Worm (Caenorhabditis elegans): Measurements from ENCODE around the gene cdgs-1.

Gene cdgs-1

ce11 chrIV:7790801-7791588 lies 24.5 kb downstream of the cdgs-1 start, which contains the start of gene rsp-6 (continued):
- TF ChIP-seq ceh-28 (tag; optimal IDR thresholded peaks at IDR 0.05) = no peak
- TF ChIP-seq dpl-1 (GFP tag; optimal IDR thresholded peaks at IDR 0.05) = peak; percentile 92
- peak in 1 of 2 experiments; percentile 1 for TF ChIP-seq daf-16 (GFP tag; optimal IDR thresholded peaks at IDR 0.05)
- TF ChIP-seq daf-16 (tag; optimal IDR thresholded peaks at IDR 0.05) = peak; percentile 77
- TF ChIP-seq F44E2.7 (GFP tag; IDR thresholded peaks at IDR 0.05) = no peak

- TF ChIP-seq set-16 (GFP tag; IDR thresholded peaks at IDR 0.05) = 0 out of 2 replicates have a peak, but pooled peaks have one; percentile 12
- TF ChIP-seq aha-1 (tag) = peak; percentile 59
- TF ChIP-seq nhr-102 (tag; optimal IDR thresholded peaks at IDR 0.05) = no peak
- peak; percentile 3; the same call in 1 of the 2 replicates for TF ChIP-seq egl-43 (GFP tag; IDR thresholded peaks at IDR 0.05)
These were observed 25.3 kb downstream of the cdgs-1 start for ce11 chrIV:7790151-7790691.

ce11 chrIV:7789521-7789949 lies 26.0 kb downstream of the cdgs-1 start, which contains the start of gene imp-3:
imp-3 (minus strand) TSS chrIV:7789613.
- peak; percentile 2 for TF ChIP-seq lin-13 (GFP tag; optimal IDR thresholded peaks at IDR 0.05)
- peak; percentile 40 for TF ChIP-seq nhr-111 (GFP tag; optimal IDR thresholded peaks at IDR 0.05)
- TF ChIP-seq cey-2 (tag; optimal IDR thresholded peaks at IDR 0.05; ENCODE audit: borderline replicate concordance, insufficient read depth) = no peak
- peak; percentile 52 for TF ChIP-seq dmd-6 (GFP tag; IDR thresholded peaks at IDR 0.05)
- TF ChIP-seq D1046.2 (GFP tag; IDR thresholded peaks at IDR 0.05) = peak; percentile 69; the same call in 1 of the 2 replicates
- TF ChIP-seq hlh-30 (tag; optimal IDR thresholded peaks at IDR 0.05; ENCODE audit: insufficient read depth) = peak; percentile 81
- no peak for TF ChIP-seq unc-39 (tag; optimal IDR thresholded peaks at IDR 0.05)
- no peak for TF ChIP-seq lir-3 (tag; optimal IDR thresholded peaks at IDR 0.05)
- TF ChIP-seq nhr-11 (tag; optimal IDR thresholded peaks at IDR 0.05) = no peak
- no peak for TF ChIP-seq ceh-32 (tag; optimal IDR thresholded peaks at IDR 0.05; ENCODE audit: poor library complexity)
- TF ChIP-seq saeg-2 (GFP tag; IDR thresholded peaks at IDR 0.05) = no peak
- TF ChIP-seq php-3 (GFP tag; IDR thresholded peaks at IDR 0.05) = 0 out of 2 replicates have a peak, but pooled peaks have one; percentile 30
- peak; percentile 52 for TF ChIP-seq mes-2 (tag; optimal IDR thresholded peaks at IDR 0.05; ENCODE audit: poor library complexity, severe bottlenecking)
- TF ChIP-seq daf-12 (tag; optimal IDR thresholded peaks at IDR 0.05) = no peak
- no peak for TF ChIP-seq nhr-48 (tag; optimal IDR thresholded peaks at IDR 0.05)
- peak; percentile 69 for TF ChIP-seq T26A8.4 (GFP tag; IDR thresholded peaks at IDR 0.05)
- peak; percentile 50; the same call in 1 of the 2 replicates for TF ChIP-seq ceh-20 (GFP tag; IDR thresholded peaks at IDR 0.05)
- peak; percentile 63; the same call in 1 of the 2 replicates for TF ChIP-seq hmg-1.1 (GFP tag; IDR thresholded peaks at IDR 0.05)
- TF ChIP-seq R02D3.7 (tag; optimal IDR thresholded peaks at IDR 0.05) = no peak
- TF ChIP-seq dve-1 (tag; optimal IDR thresholded peaks at IDR 0.05; ENCODE audit: insufficient read depth) = peak; percentile 62
- no peak for TF ChIP-seq attf-4 (tag; optimal IDR thresholded peaks at IDR 0.05)
- no peak for TF ChIP-seq ceh-28 (tag; optimal IDR thresholded peaks at IDR 0.05)
- TF ChIP-seq nhr-25 (tag; optimal IDR thresholded peaks at IDR 0.05; ENCODE audit: borderline replicate concordance, insufficient read depth) = no peak
- TF ChIP-seq nhr-6 (tag; optimal IDR thresholded peaks at IDR 0.05) = peak; percentile 21
- no peak for TF ChIP-seq F10B5.3 (tag; optimal IDR thresholded peaks at IDR 0.05)
- peak; percentile 64 for TF ChIP-seq rbr-2 (tag; optimal IDR thresholded peaks at IDR 0.05)
- no peak for TF ChIP-seq F37D6.2 (tag; optimal IDR thresholded peaks at IDR 0.05)
- no peak for TF ChIP-seq tag-97 (GFP tag; IDR thresholded peaks at IDR 0.05)
- 0 out of 2 replicates have a peak, but pooled peaks have one; percentile 27 for TF ChIP-seq egl-43 (GFP tag; IDR thresholded peaks at IDR 0.05)
- no peak for TF ChIP-seq dmd-8 (GFP tag; IDR thresholded peaks at IDR 0.05)
- TF ChIP-seq mep-1 (tag; optimal IDR thresholded peaks at IDR 0.05) = peak; percentile 77
- TF ChIP-seq snpc-4 (tag; optimal IDR thresholded peaks at IDR 0.05) = no peak
- peak; percentile 28 to 60 for TF ChIP-seq daf-16 (GFP tag; optimal IDR thresholded peaks at IDR 0.05)
- TF ChIP-seq daf-16 (tag; optimal IDR thresholded peaks at IDR 0.05) = peak; percentile 88
- peak; percentile 53 for TF ChIP-seq zfp-3 (GFP tag; conservative IDR thresholded peaks at IDR 0.05)
- TF ChIP-seq lin-29 (GFP tag; IDR thresholded peaks at IDR 0.05) = 0 out of 2 replicates have a peak, but pooled peaks have one; percentile 23
- TF ChIP-seq ztf-11 (tag; optimal IDR thresholded peaks at IDR 0.05) = no peak
- peak; percentile 15 for TF ChIP-seq nhr-10 (tag; optimal IDR thresholded peaks at IDR 0.05)
- TF ChIP-seq lin-1 (GFP tag; IDR thresholded peaks at IDR 0.05) = 0 out of 2 replicates have a peak, but pooled peaks have one; percentile 47

All from whole organism, L4 larva.